Fruit fly (Drosophila melanogaster): ENCODE data around the gene Sulf1.

DNA sequence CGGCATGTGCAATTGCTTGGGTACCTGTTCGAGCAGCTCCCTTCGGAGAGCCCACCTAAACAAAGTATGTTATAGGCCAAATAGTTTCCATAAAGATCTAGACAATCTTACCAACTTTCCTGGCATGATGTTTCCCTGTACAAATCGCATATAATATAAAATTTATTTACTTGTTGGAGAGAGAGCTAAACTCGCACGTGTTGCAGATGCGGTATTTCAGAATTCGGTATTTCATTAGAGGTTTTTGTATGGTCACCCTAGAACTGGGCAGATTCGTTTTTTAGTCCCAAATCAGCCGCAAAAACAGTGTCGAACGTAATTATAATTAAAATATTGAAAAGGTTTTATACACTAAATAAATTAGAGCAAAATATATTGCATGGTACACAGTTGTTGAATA lies 67.2 kb downstream of the Sulf1 start, which contains the start of the genes Mat89Ba and gish:
- no peak for TF ChIP-seq CG12768 (GFP tag; optimal IDR thresholded peaks at IDR 0.05)
- TF ChIP-seq Crg-1 (GFP tag; optimal IDR thresholded peaks at IDR 0.05): no peak
- TF ChIP-seq kay (GFP tag; ENCODE audit: borderline replicate concordance): no peak
- TF ChIP-seq CG33017 (tag; optimal IDR thresholded peaks at IDR 0.05): no peak
- TF ChIP-seq cnc (optimal IDR thresholded peaks at IDR 0.05): no peak
- TF ChIP-seq Mnt (GFP tag; optimal IDR thresholded peaks at IDR 0.05): peak; percentile 96
- no peak for TF ChIP-seq CG11617 (GFP tag; optimal IDR thresholded peaks at IDR 0.05)
- no peak for TF ChIP-seq cic (GFP tag; optimal IDR thresholded peaks at IDR 0.05)
- TF ChIP-seq Hr96 (GFP tag; optimal IDR thresholded peaks at IDR 0.05): no peak

All from whole organism, adult.